Fruit fly (Drosophila melanogaster) whole organism, embryonic: ENCODE measurements around the gene CG14054.

ENCODE experiments used
- Adf1 ChIP-seq: fragments of 200-800 bp; sonication (Bioruptor generic); IDR thresholded peaks from 2 replicates; pipeline ENCODE4 v1.3.6; 2022; ENCODE audit warnings: missing biosample characterization, missing genetic modification characterization
- Atf3 ChIP-seq: fragments of 200-800 bp; sonication (Bioruptor generic); optimal IDR thresholded peaks from 3 replicates; lab custom pipeline; 2016; ENCODE audit warnings: missing biosample characterization, missing genetic modification characterization
- CG10147 ChIP-seq: fragments of 200-800 bp; sonication (Bioruptor generic); optimal IDR thresholded peaks from 2 replicates; lab custom pipeline; 2019; ENCODE audit warnings: missing biosample characterization, mild to moderate bottlenecking, missing genetic modification characterization, moderate library complexity
- CG10462 ChIP-seq: fragments of 200-800 bp; sonication (Bioruptor generic); optimal IDR thresholded peaks from 2 replicates; lab custom pipeline; 2016; ENCODE audit warnings: missing biosample characterization, missing genetic modification characterization
- CG12299 ChIP-seq: fragments of 200-800 bp; sonication (Bioruptor generic); optimal IDR thresholded peaks from 2 replicates; lab custom pipeline; 2018; ENCODE audit warnings: missing biosample characterization, mild to moderate bottlenecking, missing genetic modification characterization
- CG13296 ChIP-seq: fragments of 200-800 bp; sonication (Bioruptor generic); optimal IDR thresholded peaks from 3 replicates; lab custom pipeline; 2018; ENCODE audit warnings: missing biosample characterization, mild to moderate bottlenecking, missing genetic modification characterization
- CG14014 ChIP-seq: fragments of 200-800 bp; sonication (Bioruptor generic); IDR thresholded peaks from 2 replicates; pipeline ENCODE4 v1.3.6; 2022; ENCODE audit warnings: missing biosample characterization, missing genetic modification characterization
- CG15479 ChIP-seq: fragments of 200-800 bp; sonication (Bioruptor generic); optimal IDR thresholded peaks from 3 replicates; lab custom pipeline; 2019; ENCODE audit warnings: missing biosample characterization, mild to moderate bottlenecking, missing genetic modification characterization, moderate library complexity
- CG17568 ChIP-seq: fragments of 200-800 bp; sonication (Bioruptor generic); optimal IDR thresholded peaks from 2 replicates; lab custom pipeline; 2018; ENCODE audit warnings: missing biosample characterization, mild to moderate bottlenecking, missing genetic modification characterization, moderate library complexity
- CG17829 ChIP-seq: fragments of 200-800 bp; optimal IDR thresholded peaks from 2 replicates; lab custom pipeline; 2019; ENCODE audit warnings: missing biosample characterization, mild to moderate bottlenecking, missing genetic modification characterization, moderate library complexity
- CG18011 ChIP-seq: fragments of 200-800 bp; sonication (Bioruptor generic); optimal IDR thresholded peaks from 2 replicates; lab custom pipeline; 2017; ENCODE audit warnings: missing biosample characterization, missing genetic modification characterization, mild to moderate bottlenecking, moderate library complexity, missing genotype
- CG18619 ChIP-seq: fragments of 200-800 bp; sonication (Bioruptor generic); optimal IDR thresholded peaks from 3 replicates; lab custom pipeline; 2017; ENCODE audit warnings: missing biosample characterization, mild to moderate bottlenecking, missing genetic modification characterization
- CG18764 ChIP-seq: fragments of 200-800 bp; sonication (Bioruptor generic); optimal IDR thresholded peaks from 3 replicates; lab custom pipeline; 2016; ENCODE audit warnings: missing biosample characterization, missing genetic modification characterization
- CG2875 ChIP-seq: fragments of 200-800 bp; sonication (Bioruptor generic); optimal IDR thresholded peaks from 2 replicates; lab custom pipeline; 2017; ENCODE audit warnings: missing biosample characterization, mild to moderate bottlenecking, missing genetic modification characterization, missing genetic modification reagents
- CG31441 ChIP-seq: fragments of 200-800 bp; sonication (Bioruptor generic); IDR thresholded peaks from 2 replicates; pipeline ENCODE4 v1.3.6; 2022; ENCODE audit warnings: missing biosample characterization, missing genetic modification characterization
- CG3995 ChIP-seq: fragments of 200-800 bp; sonication (Bioruptor generic); optimal IDR thresholded peaks from 3 replicates; lab custom pipeline; 2016; ENCODE audit warnings: missing biosample characterization, missing genetic modification characterization
- CG4328 ChIP-seq: fragments of 200-800 bp; sonication (Bioruptor generic); optimal IDR thresholded peaks from 3 replicates; lab custom pipeline; 2017; ENCODE audit warnings: missing biosample characterization, missing genetic modification reagents, missing genetic modification characterization
- CG43689 ChIP-seq: fragments of 200-800 bp; sonication (Bioruptor generic); IDR thresholded peaks from 2 replicates; pipeline ENCODE4 v1.3.6; 2022; ENCODE audit warnings: missing biosample characterization, missing genetic modification characterization
- D19B ChIP-seq: fragments of 200-800 bp; sonication (Bioruptor generic); optimal IDR thresholded peaks from 2 replicates; lab custom pipeline; 2017; ENCODE audit warnings: missing biosample characterization, mild to moderate bottlenecking, missing genetic modification characterization
- GATAe ChIP-seq: fragments of 200-800 bp; sonication (Bioruptor generic); conservative IDR thresholded peaks from 2 replicates; pipeline ENCODE4 v1.3.6; 2022; ENCODE audit warnings: missing biosample characterization, missing genetic modification characterization
- HHEX ChIP-seq: fragments of 200-800 bp; sonication (Bioruptor generic); optimal IDR thresholded peaks from 3 replicates; lab custom pipeline; 2017; ENCODE audit warnings: missing biosample characterization, mild to moderate bottlenecking, missing genetic modification characterization, missing genetic modification reagents
- HLH54F ChIP-seq: fragments of 200-800 bp; sonication (Bioruptor generic); optimal IDR thresholded peaks from 3 replicates; lab custom pipeline; 2016; ENCODE audit warnings: missing biosample characterization, missing genetic modification characterization
- HLHmδ ChIP-seq: fragments of 200-800 bp; sonication (Bioruptor generic); optimal IDR thresholded peaks from 2 replicates; lab custom pipeline; 2018; ENCODE audit warnings: missing biosample characterization, mild to moderate bottlenecking, missing genetic modification characterization, moderate library complexity
- Hmx ChIP-seq: fragments of 200-800 bp; sonication (Bioruptor generic); optimal IDR thresholded peaks from 2 replicates; lab custom pipeline; 2016; ENCODE audit warnings: missing biosample characterization, missing genetic modification characterization
- Hr3 ChIP-seq: fragments of 200-800 bp; sonication (Bioruptor generic); optimal IDR thresholded peaks from 3 replicates; lab custom pipeline; 2016; ENCODE audit warnings: missing biosample characterization, missing genetic modification characterization
- Myb ChIP-seq: fragments of 200-800 bp; sonication (Bioruptor generic); optimal IDR thresholded peaks from 2 replicates; lab custom pipeline; 2016; ENCODE audit warnings: missing biosample characterization, missing genetic modification characterization
- Optix ChIP-seq: fragments of 200-800 bp; sonication (Bioruptor generic); IDR thresholded peaks from 3 replicates; pipeline ENCODE4 v1.3.6; 2022; ENCODE audit warnings: missing biosample characterization, missing genetic modification characterization
- PHDP ChIP-seq: fragments of 200-800 bp; sonication (Bioruptor generic); optimal IDR thresholded peaks from 3 replicates; lab custom pipeline; 2018; ENCODE audit warnings: missing biosample characterization, mild to moderate bottlenecking, missing genetic modification characterization, moderate library complexity
- Sox102F ChIP-seq: fragments of 200-800 bp; sonication (Bioruptor generic); optimal IDR thresholded peaks from 2 replicates; lab custom pipeline; 2018; ENCODE audit warnings: missing biosample characterization, mild to moderate bottlenecking, missing genetic modification characterization, moderate library complexity
- Spps ChIP-seq: fragments of 200-800 bp; sonication (Bioruptor generic); optimal IDR thresholded peaks from 2 replicates; lab custom pipeline; 2018; ENCODE audit warnings: missing biosample characterization, mild to moderate bottlenecking, missing genetic modification characterization
- Sry-δ ChIP-seq: fragments of 200-800 bp; sonication (Bioruptor generic); optimal IDR thresholded peaks from 2 replicates; lab custom pipeline; 2016; ENCODE audit warnings: missing biosample characterization, missing genetic modification characterization
- Xrp1 ChIP-seq: fragments of 200-800 bp; sonication (Bioruptor generic); IDR thresholded peaks from 2 replicates; pipeline ENCODE4 v1.3.6; 2022; ENCODE audit warnings: missing biosample characterization, missing genetic modification characterization
- abd-A ChIP-seq: fragments of 200-800 bp; sonication (Bioruptor generic); optimal IDR thresholded peaks from 3 replicates; lab custom pipeline; 2019; ENCODE audit warnings: missing biosample characterization, mild to moderate bottlenecking, missing genetic modification characterization, moderate library complexity
- ash1 ChIP-seq: fragments of 200-800 bp; sonication (Bioruptor generic); optimal IDR thresholded peaks from 2 replicates; lab custom pipeline; 2018; ENCODE audit warnings: missing biosample characterization, mild to moderate bottlenecking, missing genetic modification characterization
- bigmax ChIP-seq: fragments of 200-800 bp; sonication (Bioruptor generic); optimal IDR thresholded peaks from 2 replicates; lab custom pipeline; 2018; ENCODE audit warnings: missing biosample characterization, mild to moderate bottlenecking, missing genetic modification characterization
- corto ChIP-seq: fragments of 200-800 bp; sonication (Bioruptor generic); optimal IDR thresholded peaks from 2 replicates; lab custom pipeline; 2016; ENCODE audit warnings: missing biosample characterization, mild to moderate bottlenecking, missing genetic modification characterization, moderate library complexity
- croc ChIP-seq: fragments of 200-800 bp; sonication (Bioruptor generic); conservative IDR thresholded peaks from 3 replicates; pipeline ENCODE4 v1.3.6; 2022; ENCODE audit warnings: missing biosample characterization, missing genetic modification characterization
- crol ChIP-seq: fragments of 200-800 bp; sonication (Bioruptor generic); IDR thresholded peaks from 2 replicates; pipeline ENCODE4 v1.3.6; 2022; ENCODE audit warnings: missing biosample characterization, missing genetic modification characterization
- danr ChIP-seq: fragments of 200-800 bp; sonication (Bioruptor generic); IDR thresholded peaks from 2 replicates; pipeline ENCODE4 v1.3.6; 2022; ENCODE audit warnings: missing biosample characterization, missing genetic modification characterization
- dmrt99B ChIP-seq: fragments of 200-800 bp; sonication (Bioruptor generic); optimal IDR thresholded peaks from 2 replicates; lab custom pipeline; 2018; ENCODE audit warnings: missing biosample characterization, mild to moderate bottlenecking, missing genetic modification characterization, moderate library complexity
- fd64A ChIP-seq: fragments of 200-800 bp; sonication (Bioruptor generic); optimal IDR thresholded peaks from 3 replicates; lab custom pipeline; 2018; ENCODE audit warnings: missing biosample characterization, mild to moderate bottlenecking, missing genetic modification characterization
- gcm2 ChIP-seq: fragments of 200-800 bp; sonication (Bioruptor generic); optimal IDR thresholded peaks from 2 replicates; lab custom pipeline; 2016; ENCODE audit warnings: missing biosample characterization, missing genetic modification characterization
- hth ChIP-seq: fragments of >200 bp; optimal IDR thresholded peaks from 2 replicates; lab custom pipeline; 2017; ENCODE audit warnings: inconsistent platforms
- knrl ChIP-seq: fragments of 200-800 bp; sonication (Bioruptor generic); IDR thresholded peaks from 3 replicates; pipeline ENCODE4 v1.3.6; 2022; ENCODE audit warnings: missing biosample characterization, missing genetic modification characterization; ENCODE audit not compliant: partially characterized antibody
- mld ChIP-seq: fragments of 200-800 bp; sonication (Bioruptor generic); IDR thresholded peaks from 3 replicates; pipeline ENCODE4 v1.3.6; 2022; ENCODE audit warnings: missing biosample characterization, missing genetic modification characterization; ENCODE audit not compliant: partially characterized antibody
- phol ChIP-seq: fragments of 200-800 bp; sonication (Bioruptor generic); optimal IDR thresholded peaks from 3 replicates; lab custom pipeline; 2018; ENCODE audit warnings: missing biosample characterization, mild to moderate bottlenecking, missing genetic modification characterization, moderate library complexity
- repo ChIP-seq: fragments of 200-800 bp; sonication (Bioruptor generic); optimal IDR thresholded peaks from 2 replicates; lab custom pipeline; 2016; ENCODE audit warnings: missing biosample characterization, missing genetic modification characterization
- rib ChIP-seq: fragments of 200-800 bp; sonication (Bioruptor generic); IDR thresholded peaks from 2 replicates; pipeline ENCODE4 v1.3.6; 2022; ENCODE audit warnings: missing biosample characterization, missing genetic modification characterization
- tna ChIP-seq: fragments of 200-800 bp; sonication (Bioruptor generic); IDR thresholded peaks from 2 replicates; pipeline ENCODE4 v1.3.6; 2022; ENCODE audit warnings: missing biosample characterization, missing genetic modification characterization; ENCODE audit not compliant: partially characterized antibody
- wdn ChIP-seq: fragments of 200-800 bp; sonication (Bioruptor generic); IDR thresholded peaks from 2 replicates; pipeline ENCODE4 v1.3.6; 2022; ENCODE audit warnings: missing biosample characterization, missing genetic modification characterization
- z ChIP-seq: fragments of 200-800 bp; sonication (Bioruptor generic); IDR thresholded peaks from 3 replicates; pipeline ENCODE4 v1.3.6; 2022; ENCODE audit warnings: missing biosample characterization, missing genetic modification characterization

CG14054 gene

DNA sequence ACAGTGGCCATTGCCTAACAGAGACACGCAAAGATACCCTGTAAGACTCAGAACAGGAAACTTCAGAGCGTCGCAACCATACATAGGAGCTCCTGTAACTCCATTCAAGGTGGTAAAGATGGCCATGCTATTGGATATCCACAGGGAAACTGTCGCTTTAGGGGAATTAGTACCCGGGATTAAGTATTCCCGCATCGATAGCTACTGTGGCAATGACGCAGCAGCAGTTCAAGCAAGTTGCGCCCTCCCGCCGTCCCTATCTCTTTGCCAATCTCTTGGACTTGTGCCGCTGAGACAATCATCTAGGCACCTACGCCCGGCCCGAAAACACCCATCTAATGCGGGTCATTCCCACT lies 4.5 kb upstream of the CG14054 start:
- TF ChIP-seq Atf3 (GFP tag; lab: Kevin White, UChicago) (peak; percentile 10), CG12299 (tag; lab: Kevin White, UChicago) (no peak), HHEX (GFP tag; lab: Kevin White, UChicago) (peak; percentile 61), Xrp1 (GFP tag; lab: Robert Waterston, UW) (peak; percentile 73), HLH54F (GFP tag; lab: Kevin White, UChicago) (peak; percentile 53), wdn (GFP tag; lab: Robert Waterston, UW) (peak; percentile 65), CG2875 (GFP tag; lab: Kevin White, UChicago) (peak; percentile 8), rib (peak; percentile 74), croc (GFP tag; lab: Robert Waterston, UW) (no peak), phol (tag; lab: Kevin White, UChicago) (peak; percentile 49), Sry-δ (no peak), tna (GFP tag; lab: Robert Waterston, UW) (no peak), gcm2 (peak; percentile 26), z (GFP tag; lab: Robert Waterston, UW) (no peak), CG43689 (GFP tag; lab: Robert Waterston, UW) (no peak), mld (GFP tag; lab: Robert Waterston, UW) (no peak), CG17568 (GFP tag; lab: Kevin White, UChicago) (no peak), CG3995 (peak; percentile 44), dmrt99B (tag; lab: Kevin White, UChicago) (peak; percentile 69), Myb (GFP tag; lab: Kevin White, UChicago) (peak; percentile 44), PHDP (tag; lab: Kevin White, UChicago) (peak; percentile 55), CG17829 (tag; lab: Kevin White, UChicago) (peak; percentile 34), CG10147 (peak; percentile 11), CG18619 (peak; percentile 42), D19B (peak; percentile 78), HLHmδ (GFP tag; lab: Kevin White, UChicago) (no peak), CG18011 (no peak), CG31441 (GFP tag; lab: Robert Waterston, UW) (peak; percentile 44; the same call in 1 of the 2 replicates), hth (lab: Kevin White, UChicago) (no peak), knrl (GFP tag; lab: Robert Waterston, UW) (no peak), GATAe (GFP tag; lab: Robert Waterston, UW) (no peak), fd64A (GFP tag; lab: Kevin White, UChicago) (no peak), Optix (GFP tag; lab: Robert Waterston, UW) (peak; percentile 59; the same call in 2 of the 3 replicates), abd-A (tag; lab: Kevin White, UChicago) (peak; percentile 5), danr (GFP tag; lab: Robert Waterston, UW) (peak; percentile 31; the same call in 1 of the 2 replicates), corto (GFP tag; lab: Kevin White, UChicago) (no peak), Hmx (GFP tag; lab: Kevin White, UChicago) (no peak), CG14014 (GFP tag; lab: Robert Waterston, UW) (peak; percentile 69), Adf1 (GFP tag; lab: Robert Waterston, UW) (no peak), ash1 (GFP tag; lab: Kevin White, UChicago) (no peak), Hr3 (GFP tag; lab: Kevin White, UChicago) (peak; percentile 11), bigmax (no peak), repo (GFP tag; lab: Kevin White, UChicago) (no peak), CG15479 (GFP tag; lab: Kevin White, UChicago) (peak; percentile 53), CG13296 (GFP tag; lab: Kevin White, UChicago) (peak; percentile 68), Spps (tag; lab: Kevin White, UChicago) (no peak), Sox102F (GFP tag; lab: Kevin White, UChicago) (peak; percentile 48), CG18764 (no peak), CG10462 (GFP tag; lab: Kevin White, UChicago) (no peak), crol (GFP tag; lab: Robert Waterston, UW) (peak; percentile 28; the same call in 1 of the 2 replicates), CG4328 (peak; percentile 57)
